Worm (Caenorhabditis elegans) whole organism, late embryonic: ENCODE data around the gene F22H10.6.

Source experiments
- ceh-34 ChIP-seq: sonication (generic microtip); optimal IDR thresholded peaks from 2 replicates; lab custom pipeline; 2016; ENCODE audit warnings: mild to moderate bottlenecking, missing genetic modification characterization, missing compliant biosample characterization
- pha-4 ChIP-seq: fragments of 150-350 bp; optimal IDR thresholded peaks from 2 replicates; lab custom pipeline; 2018; ENCODE audit warnings: missing biosample characterization, missing genetic modification reagents, missing genetic modification characterization
- unc-3 ChIP-seq, 2 experiments: fragments of 200-800 bp in 1 of 2; sonication (Bioruptor generic) in 1 of 2; sonication (generic microtip) in 1 of 2; conservative IDR thresholded peaks in 1 of 2; optimal IDR thresholded peaks in 1 of 2; 2 replicates each; pipeline versions ENCODE4 v1.3.6 to Lab custom; 2016 to 2022; ENCODE audit warnings: missing compliant biosample characterization in 2 of 2, missing genetic modification characterization in 2 of 2, missing genetic modification reagents in 1 of 2

ce11 chrX:16681910-16682493 is 9.1 kb downstream of the F22H10.6 start:
- TF ChIP-seq unc-3 (GFP tag; conservative IDR thresholded peaks at IDR 0.05; lab: Robert Waterston, UW) (no peak), unc-3 (tag; optimal IDR thresholded peaks at IDR 0.05; lab: Kevin White, UChicago) (peak; percentile 63), ceh-34 (tag; lab: Kevin White, UChicago) (peak; percentile 78), pha-4 (tag; lab: Kevin White, UChicago) (no peak)
